Fruit fly (Drosophila melanogaster): ENCODE measurements around the gene MESR3.

Gene MESR3

dm6 chr2L:18708239-18708891 lies 91.3 kb downstream of the MESR3 start, which contains the start of the genes Faf2 and Grip71 (continued):
- TF ChIP-seq CrebA (GFP tag; optimal IDR thresholded peaks at IDR 0.05; ENCODE audit: borderline replicate concordance) (no peak), usp (GFP tag; optimal IDR thresholded peaks at IDR 0.05) (no peak)

Measured in whole organism, wandering third instar larva.